Worm (Caenorhabditis elegans) whole organism, early embryonic: Measurements from ENCODE around the gene str-52.

Source experiments
- B0310.2 ChIP-seq: sonication (generic microtip); optimal IDR thresholded peaks from 2 replicates; lab custom pipeline; 2016; ENCODE audit warnings: mild to moderate bottlenecking, missing genetic modification characterization, missing compliant biosample characterization
- ama-1 ChIP-seq: fragments of 150-350 bp; optimal IDR thresholded peaks from 2 replicates; lab custom pipeline; 2014
- hmg-4 ChIP-seq: fragments of 200-800 bp; sonication (Bioruptor generic); optimal IDR thresholded peaks from 2 replicates; lab custom pipeline; 2018; ENCODE audit warnings: mild to moderate bottlenecking, missing genetic modification characterization, missing compliant biosample characterization

- TF ChIP-seq hmg-4: no peak
- no peak for TF ChIP-seq ama-1 (lab: Kevin White, UChicago)
- no peak for TF ChIP-seq B0310.2 (tag; lab: Kevin White, UChicago)
These were observed 33.3 kb upstream of the str-52 start, which contains the start of gene cyp-33C1 for ce11 chrV:2179214-2179613.
